Fruit fly (Drosophila melanogaster) whole organism, pupa: ENCODE results near the gene atms.

Experiments used
- CG12605 ChIP-seq: fragments of 200-800 bp; sonication (Bioruptor generic); IDR thresholded peaks from 2 replicates; pipeline ENCODE4 v1.3.6; 2022; ENCODE audit warnings: missing biosample characterization, missing genetic modification characterization
- CG15710 ChIP-seq: fragments of 200-800 bp; sonication (Bioruptor generic); optimal IDR thresholded peaks from 2 replicates; lab custom pipeline; 2018; ENCODE audit warnings: missing biosample characterization, mild to moderate bottlenecking, missing genetic modification characterization, moderate library complexity
- CG34367 ChIP-seq: fragments of 200-800 bp; sonication (Bioruptor generic); optimal IDR thresholded peaks from 2 replicates; lab custom pipeline; 2018; ENCODE audit warnings: missing biosample characterization, mild to moderate bottlenecking, missing genetic modification characterization
- CG8159 ChIP-seq: fragments of 200-800 bp; sonication (Bioruptor generic); optimal IDR thresholded peaks from 3 replicates; lab custom pipeline; 2018; ENCODE audit warnings: missing biosample characterization, mild to moderate bottlenecking, missing genetic modification characterization, moderate library complexity
- CG9948 ChIP-seq: fragments of 200-800 bp; sonication (Bioruptor generic); optimal IDR thresholded peaks from 2 replicates; lab custom pipeline; 2018; ENCODE audit warnings: missing biosample characterization, mild to moderate bottlenecking, missing genetic modification characterization, moderate library complexity
- EcR ChIP-seq: fragments of 200-800 bp; sonication (Bioruptor generic); optimal IDR thresholded peaks from 3 replicates; lab custom pipeline; 2019; ENCODE audit warnings: missing biosample characterization, missing genetic modification characterization, mild to moderate bottlenecking, moderate library complexity, missing genetic modification reagents
- Pif1A ChIP-seq: fragments of 200-800 bp; sonication (Bioruptor generic); optimal IDR thresholded peaks from 3 replicates; lab custom pipeline; 2016; ENCODE audit warnings: missing biosample characterization, missing genetic modification characterization
- Pif1B ChIP-seq: fragments of 200-800 bp; sonication (Bioruptor generic); optimal IDR thresholded peaks from 3 replicates; lab custom pipeline; 2016; ENCODE audit warnings: missing biosample characterization, missing genetic modification characterization
- Snoo ChIP-seq: fragments of 200-800 bp; sonication (Bioruptor generic); optimal IDR thresholded peaks from 3 replicates; lab custom pipeline; 2017; ENCODE audit warnings: missing biosample characterization, mild to moderate bottlenecking, missing genetic modification characterization, inconsistent platforms
- rn ChIP-seq: fragments of 200-800 bp; sonication (Bioruptor generic); IDR thresholded peaks from 2 replicates; pipeline ENCODE4 v1.3.6; 2022; ENCODE audit warnings: missing biosample characterization, missing genetic modification characterization

dm6 chr3R:4731828-4732657 lies 17.8 kb upstream of the atms start, which contains the start of gene Nep2:
- TF ChIP-seq CG8159: peak; percentile 66
- TF ChIP-seq rn (GFP tag; lab: Robert Waterston, UW): no peak
- peak; percentile 7 for TF ChIP-seq EcR (GFP tag; lab: Kevin White, UChicago)
- TF ChIP-seq Snoo: peak; percentile 20
- TF ChIP-seq Pif1B: peak; percentile 55
- TF ChIP-seq CG12605: no peak
- peak; percentile 52 for TF ChIP-seq Pif1A (GFP tag; lab: Kevin White, UChicago)
- TF ChIP-seq CG34367 (tag; lab: Kevin White, UChicago): peak; percentile 33
- peak; percentile 61 for TF ChIP-seq CG15710
- TF ChIP-seq CG9948 (tag; lab: Kevin White, UChicago): peak; percentile 48
